Worm (Caenorhabditis elegans) whole organism, early embryonic: ENCODE measurements around the gene gldc-1.

Experiments used
- B0310.2 ChIP-seq: sonication (generic microtip); optimal IDR thresholded peaks from 2 replicates; lab custom pipeline; 2016; ENCODE audit warnings: mild to moderate bottlenecking, missing genetic modification characterization, missing compliant biosample characterization
- F13C5.2 ChIP-seq: sonication (generic microtip); optimal IDR thresholded peaks from 2 replicates; lab custom pipeline; 2017; ENCODE audit warnings: mild to moderate bottlenecking, missing genetic modification characterization, inconsistent platforms, missing compliant biosample characterization
- aly-1 ChIP-seq: sonication (generic microtip); optimal IDR thresholded peaks from 2 replicates; lab custom pipeline; 2016; ENCODE audit warnings: missing genetic modification characterization, missing compliant biosample characterization
- ama-1 ChIP-seq: fragments of 150-350 bp; optimal IDR thresholded peaks from 2 replicates; lab custom pipeline; 2014
- ceh-13 ChIP-seq: fragments of 200-800 bp; sonication (Bioruptor generic); optimal IDR thresholded peaks from 2 replicates; lab custom pipeline; 2018; ENCODE audit warnings: mild to moderate bottlenecking, missing genetic modification characterization, missing compliant biosample characterization
- ceh-36 ChIP-seq: sonication (generic microtip); optimal IDR thresholded peaks from 2 replicates; lab custom pipeline; 2016; ENCODE audit warnings: missing genetic modification characterization, inconsistent platforms, missing compliant biosample characterization
- ets-7 ChIP-seq: sonication (generic microtip); optimal IDR thresholded peaks from 2 replicates; lab custom pipeline; 2016; ENCODE audit warnings: missing genotype, missing genetic modification characterization, missing compliant biosample characterization
- flt-1 ChIP-seq: fragments of 200-800 bp; sonication (Bioruptor generic); IDR thresholded peaks from 2 replicates; pipeline ENCODE4 v1.3.6; 2022; ENCODE audit warnings: missing genetic modification characterization, missing compliant biosample characterization
- hmbx-1 ChIP-seq: sonication (generic microtip); optimal IDR thresholded peaks from 2 replicates; lab custom pipeline; 2016; ENCODE audit warnings: mild to moderate bottlenecking, missing genetic modification characterization, missing compliant biosample characterization
- hmg-4 ChIP-seq: fragments of 200-800 bp; sonication (Bioruptor generic); optimal IDR thresholded peaks from 2 replicates; lab custom pipeline; 2018; ENCODE audit warnings: mild to moderate bottlenecking, missing genetic modification characterization, missing compliant biosample characterization
- hnd-1 ChIP-seq: sonication (generic microtip); optimal IDR thresholded peaks from 2 replicates; lab custom pipeline; 2016; ENCODE audit warnings: missing genetic modification characterization, missing compliant biosample characterization
- pes-1 ChIP-seq: fragments of 200-800 bp; sonication (Bioruptor generic); IDR thresholded peaks from 2 replicates; pipeline ENCODE4 v1.3.6; 2022; ENCODE audit warnings: missing genetic modification reagents, missing genetic modification characterization, missing compliant biosample characterization
- scrt-1 ChIP-seq: fragments of 200-800 bp; sonication (Bioruptor generic); IDR thresholded peaks from 2 replicates; pipeline ENCODE4 v1.3.6; 2022; ENCODE audit warnings: missing genetic modification characterization, missing compliant biosample characterization
- sea-1 ChIP-seq: fragments of 200-800 bp; sonication (Bioruptor generic); conservative IDR thresholded peaks from 2 replicates; pipeline ENCODE4 v1.3.6; 2022; ENCODE audit warnings: missing genetic modification characterization, missing compliant biosample characterization
- tbx-11 ChIP-seq: fragments of 200-800 bp; sonication (Bioruptor generic); IDR thresholded peaks from 2 replicates; pipeline ENCODE4 v1.3.6; 2022; ENCODE audit warnings: missing genetic modification characterization, missing compliant biosample characterization
- tbx-37 ChIP-seq: fragments of 200-800 bp; sonication (Bioruptor generic); conservative IDR thresholded peaks from 2 replicates; pipeline ENCODE4 v1.3.6; 2022; ENCODE audit warnings: missing genetic modification reagents, missing genetic modification characterization, missing compliant biosample characterization
- tra-4 ChIP-seq: sonication (generic microtip); optimal IDR thresholded peaks from 2 replicates; lab custom pipeline; 2017; ENCODE audit warnings: missing genetic modification characterization, missing compliant biosample characterization

gldc-1 gene

DNA sequence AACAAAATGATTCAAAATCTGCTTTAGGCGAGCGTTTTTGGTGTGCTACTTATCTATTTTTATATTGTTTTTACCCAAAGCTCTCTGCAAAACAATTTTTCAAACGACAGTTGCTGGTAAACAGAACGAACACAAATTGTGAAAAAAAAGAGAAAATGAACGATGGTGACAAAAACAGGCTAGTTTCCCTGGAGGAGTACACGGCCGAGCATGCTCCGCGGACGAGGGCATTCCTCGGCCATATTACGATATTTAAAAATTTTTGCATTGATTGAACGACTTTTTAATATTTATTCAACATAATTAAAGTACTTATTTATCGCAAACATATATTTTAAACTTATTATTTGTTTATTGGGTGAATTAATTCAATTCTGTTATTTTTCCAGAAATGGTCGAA is 47.2 kb downstream of the gldc-1 start, which contains the start of the genes tpp-2 and rbbp-5:
Gene tpp-2 (minus strand): TSS at position 157 of the 400 bp plus-strand sequence.
Gene rbbp-5 (plus strand): TSS at position 390 of the 400 bp plus-strand sequence.
- TF ChIP-seq hmg-4 (no peak), tbx-37 (GFP tag; lab: Robert Waterston, UW) (peak; percentile 57; the same call in 1 of the 2 replicates), tbx-11 (GFP tag; lab: Robert Waterston, UW) (no peak), flt-1 (GFP tag; lab: Robert Waterston, UW) (no peak)

DNA sequence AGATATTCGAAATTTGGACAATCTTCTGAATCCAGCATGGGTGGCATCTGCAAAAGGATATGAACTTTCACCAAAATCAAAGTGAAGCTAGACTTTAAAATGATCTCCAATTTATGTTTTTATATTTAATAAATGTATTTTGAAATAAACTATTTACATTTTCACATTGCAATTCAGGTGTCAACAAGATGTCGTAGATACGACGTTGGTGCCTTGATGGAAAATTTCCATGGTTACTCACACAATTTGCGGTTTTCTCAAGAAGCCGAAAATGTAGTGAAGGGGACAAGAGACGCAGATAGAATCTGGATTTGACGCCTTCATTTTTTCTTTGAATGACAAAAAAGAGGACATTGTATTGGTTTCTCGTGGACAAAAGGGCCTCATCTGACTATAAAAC is 49.3 kb downstream of the gldc-1 start, which contains the start of gene rgs-3:
Gene rgs-3 (plus strand): TSS at position 301 of the 400 bp plus-strand sequence.
- no peak for TF ChIP-seq ama-1 (lab: Kevin White, UChicago)
- no peak for TF ChIP-seq tbx-11 (GFP tag; lab: Robert Waterston, UW)
- no peak for TF ChIP-seq flt-1 (GFP tag; lab: Robert Waterston, UW)
- TF ChIP-seq tbx-37 (GFP tag; lab: Robert Waterston, UW) = no peak
- TF ChIP-seq pes-1 (GFP tag; lab: Robert Waterston, UW) = no peak
- TF ChIP-seq hnd-1 (tag; lab: Kevin White, UChicago) = no peak
- TF ChIP-seq scrt-1 = no peak
- TF ChIP-seq ets-7 (tag; lab: Kevin White, UChicago) = no peak
- no peak for TF ChIP-seq hmbx-1 (tag; lab: Kevin White, UChicago)
- TF ChIP-seq sea-1 = no peak
- no peak for TF ChIP-seq ceh-13 (GFP tag; lab: Kevin White, UChicago)
- no peak for TF ChIP-seq ceh-36 (tag; lab: Kevin White, UChicago)
- TF ChIP-seq tra-4 (tag; lab: Kevin White, UChicago) = no peak
- no peak for TF ChIP-seq hmg-4
- no peak for TF ChIP-seq F13C5.2 (tag; lab: Kevin White, UChicago)
- TF ChIP-seq B0310.2 (tag; lab: Kevin White, UChicago) = no peak
- no peak for TF ChIP-seq aly-1 (tag; lab: Kevin White, UChicago)

DNA sequence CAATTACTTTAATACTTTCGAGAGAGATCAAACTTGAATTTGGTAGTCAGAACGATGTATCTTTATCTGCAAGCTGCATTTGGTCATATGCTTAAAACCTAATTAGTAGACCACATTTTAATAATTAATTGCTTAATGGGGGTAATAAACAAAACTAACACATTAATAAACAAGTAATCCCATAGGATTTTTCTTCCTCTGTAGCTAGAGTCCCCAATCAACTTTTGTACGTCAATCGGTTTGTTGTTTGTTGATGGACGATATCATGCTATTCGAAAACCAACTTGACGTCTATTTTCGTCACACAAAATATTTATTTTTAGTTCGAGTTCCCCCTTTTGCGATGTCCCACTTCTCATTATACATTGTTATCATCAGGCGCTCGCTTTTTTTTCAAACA is 51.3 kb downstream of the gldc-1 start:
- TF ChIP-seq sea-1 (no peak), ceh-13 (GFP tag; lab: Kevin White, UChicago) (no peak), scrt-1 (no peak), flt-1 (GFP tag; lab: Robert Waterston, UW) (no peak), pes-1 (GFP tag; lab: Robert Waterston, UW) (no peak), ets-7 (tag; lab: Kevin White, UChicago) (no peak), tra-4 (tag; lab: Kevin White, UChicago) (no peak), B0310.2 (tag; lab: Kevin White, UChicago) (no peak), ceh-36 (tag; lab: Kevin White, UChicago) (no peak), F13C5.2 (tag; lab: Kevin White, UChicago) (no peak), hmg-4 (no peak), hmbx-1 (tag; lab: Kevin White, UChicago) (no peak)
